Worm (Caenorhabditis elegans): ENCODE data around the gene osm-5.

The osm-5 gene

DNA sequence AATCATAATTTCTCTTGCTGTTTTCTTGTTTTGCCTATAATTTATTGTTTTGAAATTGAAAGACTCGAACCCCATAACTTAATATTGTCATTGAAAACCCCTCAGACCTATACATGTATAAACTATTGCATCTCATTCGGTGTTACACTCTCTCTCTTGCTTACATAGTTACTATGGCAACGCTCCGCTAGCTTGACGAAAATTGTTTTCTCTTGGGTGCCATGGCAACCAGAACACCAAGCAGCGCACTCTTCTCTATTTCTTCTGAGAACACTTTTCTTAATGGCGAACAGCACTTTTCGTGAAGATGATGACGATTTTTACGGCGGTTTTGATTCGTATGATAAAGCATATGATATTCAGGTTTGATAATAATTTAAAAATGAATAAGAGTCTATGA lies at the start of gene osm-5:
Gene osm-5 (plus strand): TSS at position 268 of the 400 bp plus-strand sequence.
- TF ChIP-seq him-1 (tag; optimal IDR thresholded peaks at IDR 0.05) (no peak), dao-5 (tag; optimal IDR thresholded peaks at IDR 0.05) (no peak), W03F9.2 (tag; optimal IDR thresholded peaks at IDR 0.05) (no peak)

DNA sequence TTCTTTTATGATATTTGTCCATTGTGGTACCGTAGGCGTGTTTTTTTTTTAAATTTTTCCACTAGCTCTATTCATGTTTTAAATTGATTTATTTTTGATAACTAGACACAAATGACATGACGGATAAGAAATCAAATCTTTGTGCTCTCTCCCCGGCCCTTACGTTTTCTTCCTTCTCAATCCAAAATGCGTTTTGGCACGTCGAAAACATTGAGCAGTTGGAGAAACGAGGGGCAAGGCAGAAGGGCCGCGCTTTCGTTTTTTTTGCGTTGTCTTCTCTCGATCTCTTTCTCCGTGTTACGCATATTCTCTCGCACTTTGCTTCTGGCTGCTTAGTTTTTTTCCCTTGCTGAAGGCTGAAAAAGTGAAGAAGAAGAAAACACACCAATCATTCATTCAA lies 45.0 kb upstream of the osm-5 start:
- TF ChIP-seq him-1 (tag; optimal IDR thresholded peaks at IDR 0.05): no peak
- no peak for TF ChIP-seq dao-5 (tag; optimal IDR thresholded peaks at IDR 0.05)
- no peak for TF ChIP-seq W03F9.2 (tag; optimal IDR thresholded peaks at IDR 0.05)

DNA sequence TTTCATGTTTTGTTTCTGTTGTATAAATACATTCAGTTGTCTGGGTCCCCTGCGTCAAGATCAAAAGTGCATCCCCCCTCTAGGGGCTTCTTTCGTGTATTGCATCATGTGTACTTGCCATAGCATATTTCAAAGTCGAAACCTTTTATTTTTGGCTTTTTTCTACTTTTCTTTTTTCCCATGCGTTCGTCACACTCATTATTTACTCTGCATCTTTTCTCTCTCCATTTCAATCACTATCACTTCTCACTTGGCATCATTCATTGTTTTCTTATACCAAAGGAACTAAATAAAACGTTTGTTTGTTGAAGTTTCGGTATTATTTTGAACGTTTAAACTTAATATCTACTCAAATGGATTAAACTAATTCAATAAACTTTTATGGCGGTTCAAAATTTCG lies 44.5 kb upstream of the osm-5 start:
- no peak for TF ChIP-seq W03F9.2 (tag; optimal IDR thresholded peaks at IDR 0.05)
- TF ChIP-seq dao-5 (tag; optimal IDR thresholded peaks at IDR 0.05): no peak
- no peak for TF ChIP-seq him-1 (tag; optimal IDR thresholded peaks at IDR 0.05)

DNA sequence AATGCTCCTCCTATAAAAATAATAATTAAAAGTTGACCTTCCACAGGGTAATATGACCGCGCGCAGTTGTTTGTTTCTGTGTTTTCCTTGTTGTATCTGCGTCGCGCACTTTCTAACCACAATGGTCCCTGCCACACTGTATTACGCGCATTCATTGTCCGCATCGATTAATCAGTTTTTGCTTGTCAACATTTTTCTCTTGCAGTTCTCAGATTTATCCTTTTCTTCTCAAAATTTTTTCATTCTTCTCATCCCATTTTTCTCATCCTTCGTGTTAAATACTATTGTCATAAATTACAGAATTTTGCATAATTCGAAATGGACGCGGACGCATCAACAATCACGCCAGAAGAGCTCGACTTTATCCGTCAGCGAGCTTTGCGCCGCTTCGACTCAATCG lies 43.5 kb upstream of the osm-5 start, which contains the start of gene pfk-1.1:
Gene pfk-1.1 (plus strand): TSS at position 301 of the 400 bp plus-strand sequence.
- TF ChIP-seq W03F9.2 (tag; optimal IDR thresholded peaks at IDR 0.05) (no peak), dao-5 (tag; optimal IDR thresholded peaks at IDR 0.05) (no peak), him-1 (tag; optimal IDR thresholded peaks at IDR 0.05) (no peak)

DNA sequence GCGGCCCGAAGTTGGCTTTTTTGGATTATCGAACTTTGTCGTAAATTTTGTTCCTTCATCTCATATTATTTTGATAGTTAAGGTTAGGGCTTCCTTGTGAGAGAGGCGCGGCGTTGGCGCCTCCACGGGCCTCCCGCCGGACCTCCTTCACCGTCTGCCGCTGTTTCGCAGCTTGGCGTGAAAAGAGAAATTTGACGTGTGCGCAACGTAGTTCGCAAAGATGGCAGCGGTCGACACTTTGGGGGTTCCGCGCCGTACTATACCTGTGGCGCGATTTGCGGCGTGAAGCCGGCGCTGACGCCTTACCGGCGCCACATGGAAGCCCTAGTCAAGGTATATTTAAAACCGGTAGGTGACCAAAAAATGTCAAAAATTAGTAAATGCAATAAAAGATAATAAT lies 41.7 kb upstream of the osm-5 start:
- TF ChIP-seq him-1 (tag; optimal IDR thresholded peaks at IDR 0.05): no peak
- no peak for TF ChIP-seq dao-5 (tag; optimal IDR thresholded peaks at IDR 0.05)
- TF ChIP-seq W03F9.2 (tag; optimal IDR thresholded peaks at IDR 0.05): no peak

DNA sequence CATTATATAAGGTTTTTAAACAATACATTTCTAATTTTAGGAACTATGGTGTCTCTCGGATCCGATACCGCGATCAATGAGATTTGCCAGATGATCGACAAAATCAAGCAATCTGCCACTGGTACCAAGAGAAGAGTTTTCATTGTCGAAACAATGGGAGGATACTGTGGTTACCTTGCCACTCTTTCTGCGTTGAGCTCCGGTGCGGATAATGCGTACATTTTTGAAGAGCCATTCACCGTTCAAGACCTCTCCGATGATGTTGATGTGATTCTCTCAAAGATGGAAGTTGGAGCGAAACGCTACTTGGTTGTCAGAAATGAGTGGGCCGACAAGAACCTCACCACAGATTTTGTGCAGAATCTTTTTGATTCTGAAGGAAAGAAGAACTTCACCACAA lies 40.5 kb upstream of the osm-5 start:
- TF ChIP-seq him-1 (tag; optimal IDR thresholded peaks at IDR 0.05) (no peak), dao-5 (tag; optimal IDR thresholded peaks at IDR 0.05) (no peak), W03F9.2 (tag; optimal IDR thresholded peaks at IDR 0.05) (no peak)

DNA sequence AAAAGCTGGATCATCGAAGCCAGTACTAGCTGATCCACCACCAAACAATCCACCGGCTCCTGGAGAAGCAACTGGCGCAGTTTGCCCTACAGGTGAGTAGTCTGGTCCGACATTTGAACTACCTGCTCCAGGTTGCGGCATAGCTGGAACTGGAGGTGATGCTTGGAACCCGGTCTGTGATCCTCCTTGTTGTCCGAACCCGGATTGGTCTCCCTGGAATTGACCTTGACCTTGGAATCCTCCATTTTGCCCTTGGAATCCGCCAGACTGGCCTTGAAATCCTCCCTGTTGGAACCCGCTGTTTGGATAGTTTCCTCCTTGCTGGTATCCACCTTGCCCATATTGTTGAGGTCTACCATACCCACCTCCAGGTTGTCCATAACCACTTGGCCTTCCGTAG lies 38.1 kb upstream of the osm-5 start:
- TF ChIP-seq W03F9.2 (tag; optimal IDR thresholded peaks at IDR 0.05): no peak
- TF ChIP-seq dao-5 (tag; optimal IDR thresholded peaks at IDR 0.05): no peak
- TF ChIP-seq him-1 (tag; optimal IDR thresholded peaks at IDR 0.05): no peak

DNA sequence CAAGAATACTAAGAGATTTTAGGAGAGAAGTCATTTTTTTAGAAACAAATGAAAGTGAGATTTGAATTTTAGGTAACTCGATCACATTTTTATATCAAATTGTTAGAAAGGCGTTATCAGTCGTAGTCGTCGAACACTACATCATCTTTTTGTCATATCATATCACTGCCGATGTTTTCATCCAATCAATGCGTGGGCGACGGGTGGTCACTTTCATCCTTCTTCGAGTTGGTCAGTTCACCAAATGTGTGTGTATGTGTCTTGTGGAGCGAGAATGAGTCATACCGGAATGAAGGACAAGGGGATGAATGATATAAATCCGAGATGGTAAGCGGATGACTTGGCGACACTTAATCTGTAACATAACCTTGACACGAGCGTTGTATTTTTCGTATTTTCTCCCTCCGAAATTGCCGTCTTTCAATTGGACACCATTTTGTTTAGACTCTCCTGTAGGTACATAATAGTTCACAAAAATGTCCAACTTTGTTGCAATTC lies 37.5 kb upstream of the osm-5 start, which contains the start of the genes Y41G9A.10 and Y41G9A.5:
Gene Y41G9A.10 (minus strand): TSS at position 51 of the 498 bp plus-strand sequence.
Gene Y41G9A.5 (plus strand): TSS at position 160 of the 498 bp plus-strand sequence.
- TF ChIP-seq dao-5 (tag; optimal IDR thresholded peaks at IDR 0.05) (no peak), W03F9.2 (tag; optimal IDR thresholded peaks at IDR 0.05) (no peak), him-1 (tag; optimal IDR thresholded peaks at IDR 0.05) (no peak)

DNA sequence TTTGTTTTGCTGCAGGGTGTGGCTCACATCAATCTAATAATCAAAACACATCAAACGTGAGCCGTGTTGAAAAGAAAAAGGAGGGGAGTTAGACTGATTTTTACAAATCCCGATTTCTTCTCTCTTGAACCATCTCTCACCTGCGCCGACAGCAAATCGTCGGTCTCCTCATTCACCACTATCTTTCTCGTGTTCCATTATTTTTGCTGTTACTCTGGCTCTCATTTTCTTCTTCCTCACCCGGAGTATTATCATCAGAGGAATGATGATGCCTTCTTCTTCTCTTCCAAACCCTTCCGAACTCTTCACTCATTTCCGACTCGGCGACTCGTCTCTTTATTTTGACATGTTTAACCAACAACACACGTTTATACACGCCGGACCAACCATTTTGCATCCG lies 33.8 kb upstream of the osm-5 start:
- TF ChIP-seq W03F9.2 (tag; optimal IDR thresholded peaks at IDR 0.05): no peak
- no peak for TF ChIP-seq dao-5 (tag; optimal IDR thresholded peaks at IDR 0.05)
- TF ChIP-seq him-1 (tag; optimal IDR thresholded peaks at IDR 0.05): no peak

DNA sequence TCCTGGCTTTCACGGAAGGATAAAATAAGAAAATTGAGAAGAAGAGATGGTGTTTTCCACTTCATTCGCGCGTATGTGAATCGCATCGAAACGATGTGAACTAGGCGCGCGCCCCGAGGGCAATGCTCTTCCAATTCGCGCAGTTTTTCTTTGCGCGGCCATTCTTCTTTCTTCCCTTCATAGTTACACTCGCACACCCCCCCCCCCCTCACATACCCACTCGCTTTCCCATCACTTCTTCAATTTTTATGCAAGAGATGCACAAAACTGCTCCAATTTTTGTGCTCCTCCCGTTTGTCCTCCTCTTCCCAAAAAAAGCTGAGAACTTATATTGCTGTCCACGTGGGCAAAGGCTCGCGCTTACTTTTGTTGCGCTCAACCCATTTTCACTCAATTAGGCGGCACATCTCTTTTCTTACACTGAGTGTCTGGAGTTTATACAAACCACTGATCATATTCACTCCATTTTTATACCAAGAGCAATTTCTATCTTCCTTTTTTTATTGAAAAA lies 30.5 kb upstream of the osm-5 start:
- TF ChIP-seq W03F9.2 (tag; optimal IDR thresholded peaks at IDR 0.05): no peak
- TF ChIP-seq him-1 (tag; optimal IDR thresholded peaks at IDR 0.05): no peak
- no peak for TF ChIP-seq dao-5 (tag; optimal IDR thresholded peaks at IDR 0.05)

DNA sequence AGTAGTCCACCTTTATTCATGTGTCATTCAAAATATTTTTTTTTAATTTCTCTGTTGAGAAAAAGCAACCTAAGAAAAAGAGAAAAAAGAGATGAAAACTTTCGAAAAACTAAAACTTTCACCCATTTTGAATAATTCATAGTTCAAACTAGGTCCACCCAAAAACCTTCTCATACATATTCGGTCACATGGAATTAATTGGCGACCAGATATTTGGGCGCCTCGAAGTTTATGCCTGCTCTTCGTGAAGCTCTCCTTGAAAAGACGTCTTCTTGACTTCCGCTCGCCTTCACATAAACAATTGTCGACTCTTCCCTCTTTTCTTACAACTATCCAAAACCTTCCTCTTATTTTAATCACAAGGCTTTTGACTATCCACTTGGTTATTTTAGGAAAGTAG lies 28.4 kb upstream of the osm-5 start:
- TF ChIP-seq him-1 (tag; optimal IDR thresholded peaks at IDR 0.05) (no peak), dao-5 (tag; optimal IDR thresholded peaks at IDR 0.05) (no peak), W03F9.2 (tag; optimal IDR thresholded peaks at IDR 0.05) (no peak)

DNA sequence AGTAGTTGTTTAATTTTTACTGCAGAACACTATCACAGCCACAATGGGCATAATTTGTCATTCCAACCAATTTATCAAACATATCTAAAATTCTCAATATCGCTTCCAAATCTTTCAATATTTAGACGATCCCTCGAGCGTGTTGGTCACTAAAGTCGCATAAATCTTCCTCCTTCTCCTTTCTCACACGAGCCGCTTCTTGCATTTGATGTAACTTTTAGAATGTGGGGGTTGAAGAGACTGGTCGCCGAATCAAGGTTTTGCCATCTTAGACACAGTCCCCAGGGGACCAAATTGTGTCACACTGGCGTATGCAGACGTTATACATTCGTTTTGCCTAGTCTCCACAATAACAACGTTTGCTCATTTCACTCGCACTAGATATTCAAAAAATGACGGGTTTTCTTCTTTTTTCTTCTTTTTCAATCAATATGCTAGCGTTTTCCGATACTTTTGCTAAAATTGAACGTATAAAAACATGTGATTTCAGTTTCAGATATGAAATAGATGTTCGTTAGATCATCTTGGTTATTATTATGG lies 26.5 kb upstream of the osm-5 start, which contains the start of gene gbb-1:
Gene gbb-1 (plus strand): TSS at position 490 of the 540 bp plus-strand sequence.
- no peak for TF ChIP-seq W03F9.2 (tag; optimal IDR thresholded peaks at IDR 0.05)
- no peak for TF ChIP-seq him-1 (tag; optimal IDR thresholded peaks at IDR 0.05)
- TF ChIP-seq dao-5 (tag; optimal IDR thresholded peaks at IDR 0.05): no peak

DNA sequence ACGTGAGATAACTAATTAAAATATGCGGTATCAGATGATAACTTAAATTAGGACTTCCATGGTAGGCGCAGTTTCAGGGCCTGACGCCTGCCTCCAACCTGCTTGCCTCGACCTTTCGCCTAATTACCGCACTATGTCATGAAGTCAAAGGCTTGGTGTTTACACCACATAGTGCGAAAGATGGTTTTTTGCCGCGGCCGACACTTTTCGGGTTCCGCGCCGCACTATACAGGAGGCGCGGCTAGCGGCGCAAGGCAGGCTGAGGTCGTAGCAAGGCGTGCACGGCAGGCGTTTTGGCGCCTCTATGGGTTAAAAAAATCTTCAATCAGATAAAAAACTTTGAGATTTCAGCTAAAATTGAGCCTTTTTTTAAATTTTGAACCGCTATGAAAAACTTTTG lies 23.4 kb upstream of the osm-5 start:
- TF ChIP-seq him-1 (tag; optimal IDR thresholded peaks at IDR 0.05): no peak
- no peak for TF ChIP-seq W03F9.2 (tag; optimal IDR thresholded peaks at IDR 0.05)
- TF ChIP-seq dao-5 (tag; optimal IDR thresholded peaks at IDR 0.05): no peak

DNA sequence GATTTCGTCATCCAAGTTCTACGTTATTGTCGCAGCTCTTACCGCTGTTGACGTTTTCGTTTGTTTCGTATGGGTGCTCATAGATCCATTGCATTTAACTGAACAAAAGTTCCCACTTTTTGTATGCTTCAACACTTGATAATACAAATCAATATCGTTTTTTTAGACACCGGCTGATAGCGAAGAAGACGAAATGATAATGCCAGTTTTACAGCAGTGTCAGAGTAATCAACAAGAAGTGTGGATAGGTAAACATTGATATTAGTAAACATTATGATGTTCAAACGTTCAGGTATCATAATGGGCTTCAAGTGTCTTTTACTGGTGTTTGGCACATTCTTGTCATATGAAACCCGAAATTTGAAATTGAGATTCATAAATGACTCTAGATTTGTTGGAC lies 17.8 kb upstream of the osm-5 start:
- TF ChIP-seq W03F9.2 (tag; optimal IDR thresholded peaks at IDR 0.05) (no peak), him-1 (tag; optimal IDR thresholded peaks at IDR 0.05) (no peak), dao-5 (tag; optimal IDR thresholded peaks at IDR 0.05) (no peak)
